Fruit fly (Drosophila melanogaster) whole organism, embryonic: Measurements from ENCODE around the gene CG13049.
A peak's percentile ranks its signal among the peaks of the same experiment; 100 is the strongest.

ENCODE experiments used
- CG10267 ChIP-seq: fragments of 200-800 bp; sonication (Bioruptor generic); optimal IDR thresholded peaks from 2 replicates; lab custom pipeline; 2018; ENCODE audit warnings: missing biosample characterization, mild to moderate bottlenecking, missing genetic modification characterization, moderate library complexity
- CG12219 ChIP-seq: fragments of 200-800 bp; sonication (Bioruptor generic); optimal IDR thresholded peaks from 3 replicates; lab custom pipeline; 2018; ENCODE audit warnings: missing biosample characterization, mild to moderate bottlenecking, missing genetic modification characterization
- CG13424 ChIP-seq: fragments of 200-800 bp; sonication (Bioruptor generic); optimal IDR thresholded peaks from 2 replicates; lab custom pipeline; 2019; ENCODE audit warnings: missing biosample characterization, mild to moderate bottlenecking, missing genetic modification characterization, moderate library complexity
- CG14860 ChIP-seq: fragments of 200-800 bp; sonication (Bioruptor generic); IDR thresholded peaks from 3 replicates; pipeline ENCODE4 v1.3.6; 2022; ENCODE audit warnings: missing biosample characterization, missing genetic modification characterization; ENCODE audit not compliant: partially characterized antibody
- CG1602 ChIP-seq: fragments of 200-800 bp; sonication (Bioruptor generic); optimal IDR thresholded peaks from 3 replicates; lab custom pipeline; 2016; ENCODE audit warnings: missing biosample characterization, missing genetic modification characterization
- CG1603 ChIP-seq: fragments of 200-800 bp; sonication (Bioruptor generic); optimal IDR thresholded peaks from 2 replicates; lab custom pipeline; 2019; ENCODE audit warnings: missing biosample characterization, mild to moderate bottlenecking, missing genetic modification characterization, moderate library complexity
- CG16815 ChIP-seq: fragments of 200-800 bp; sonication (Bioruptor generic); optimal IDR thresholded peaks from 3 replicates; lab custom pipeline; 2017; ENCODE audit warnings: missing biosample characterization, mild to moderate bottlenecking, missing genetic modification characterization
- CG17359 ChIP-seq: fragments of 200-800 bp; sonication (Bioruptor generic); optimal IDR thresholded peaks from 3 replicates; lab custom pipeline; 2018; ENCODE audit warnings: missing biosample characterization, mild to moderate bottlenecking, missing genetic modification characterization, moderate library complexity
- CG17802 ChIP-seq: fragments of 200-800 bp; sonication (Bioruptor generic); optimal IDR thresholded peaks from 2 replicates; lab custom pipeline; 2018; ENCODE audit warnings: missing biosample characterization, mild to moderate bottlenecking, missing genetic modification characterization, moderate library complexity
- CG17829 ChIP-seq: fragments of 200-800 bp; optimal IDR thresholded peaks from 2 replicates; lab custom pipeline; 2019; ENCODE audit warnings: missing biosample characterization, mild to moderate bottlenecking, missing genetic modification characterization, moderate library complexity
- CG30403 ChIP-seq: fragments of 200-800 bp; sonication (Bioruptor generic); optimal IDR thresholded peaks from 3 replicates; lab custom pipeline; 2016; ENCODE audit warnings: missing biosample characterization, missing genetic modification characterization
- CG31365 ChIP-seq: fragments of 200-800 bp; sonication (Bioruptor generic); optimal IDR thresholded peaks from 2 replicates; lab custom pipeline; 2018; ENCODE audit warnings: missing biosample characterization, mild to moderate bottlenecking, missing genetic modification characterization
- CG33213 ChIP-seq: fragments of 200-800 bp; sonication (Bioruptor generic); optimal IDR thresholded peaks from 3 replicates; lab custom pipeline; 2016; ENCODE audit warnings: missing biosample characterization, missing genetic modification characterization
- CG4617 ChIP-seq: fragments of 200-800 bp; sonication (Bioruptor generic); optimal IDR thresholded peaks from 3 replicates; lab custom pipeline; 2016; ENCODE audit warnings: missing biosample characterization, missing genetic modification characterization, borderline replicate concordance
- CG4730 ChIP-seq: fragments of 200-800 bp; sonication (Bioruptor generic); IDR thresholded peaks from 2 replicates; pipeline ENCODE4 v1.3.6; 2022; ENCODE audit warnings: missing biosample characterization, missing genetic modification characterization
- CG6791 ChIP-seq: fragments of 200-800 bp; sonication (Bioruptor generic); IDR thresholded peaks from 3 replicates; pipeline ENCODE4 v1.3.6; 2022; ENCODE audit warnings: missing biosample characterization, missing genetic modification characterization; ENCODE audit not compliant: partially characterized antibody
- CG7271 ChIP-seq: fragments of 200-800 bp; sonication (Bioruptor generic); optimal IDR thresholded peaks from 2 replicates; lab custom pipeline; 2018; ENCODE audit warnings: missing biosample characterization, mild to moderate bottlenecking, missing genetic modification characterization, moderate library complexity
- CG8478 ChIP-seq: fragments of >200 bp; optimal IDR thresholded peaks from 2 replicates; lab custom pipeline; 2018
- CG8765 ChIP-seq: fragments of 200-800 bp; sonication (Bioruptor generic); IDR thresholded peaks from 2 replicates; pipeline ENCODE4 v1.3.6; 2022; ENCODE audit warnings: missing biosample characterization, missing genetic modification characterization
- CG9727 ChIP-seq: fragments of 200-800 bp; sonication (Bioruptor generic); optimal IDR thresholded peaks from 3 replicates; lab custom pipeline; 2017; ENCODE audit warnings: missing biosample characterization, mild to moderate bottlenecking, missing genetic modification characterization
- CG9876 ChIP-seq: fragments of 200-800 bp; sonication (Bioruptor generic); optimal IDR thresholded peaks from 2 replicates; lab custom pipeline; 2016; ENCODE audit warnings: missing biosample characterization, missing genetic modification characterization
- Dip2 ChIP-seq: fragments of 200-800 bp; sonication (Bioruptor generic); IDR thresholded peaks from 2 replicates; pipeline ENCODE4 v1.3.6; 2022; ENCODE audit warnings: missing biosample characterization, missing genetic modification characterization
- Dp ChIP-seq: fragments of 200-800 bp; sonication (Bioruptor generic); optimal IDR thresholded peaks from 2 replicates; lab custom pipeline; 2018; ENCODE audit warnings: missing biosample characterization, mild to moderate bottlenecking, missing genetic modification characterization, moderate library complexity
- H2.0 ChIP-seq: fragments of 200-800 bp; sonication (Bioruptor generic); IDR thresholded peaks from 2 replicates; pipeline ENCODE4 v1.3.6; 2022; ENCODE audit warnings: missing biosample characterization, missing genetic modification characterization
- HLH3B ChIP-seq: fragments of 200-800 bp; sonication (Bioruptor generic); IDR thresholded peaks from 2 replicates; pipeline ENCODE4 v1.3.6; 2022; ENCODE audit warnings: missing biosample characterization, missing genetic modification characterization
- HLH54F ChIP-seq: fragments of 200-800 bp; sonication (Bioruptor generic); optimal IDR thresholded peaks from 3 replicates; lab custom pipeline; 2016; ENCODE audit warnings: missing biosample characterization, missing genetic modification characterization
- HmgD ChIP-seq: fragments of 200-800 bp; sonication (Bioruptor generic); optimal IDR thresholded peaks from 3 replicates; lab custom pipeline; 2016; ENCODE audit warnings: missing biosample characterization, missing genetic modification characterization
- Lhr ChIP-seq: fragments of 200-800 bp; sonication (Bioruptor generic); optimal IDR thresholded peaks from 3 replicates; lab custom pipeline; 2017; ENCODE audit warnings: mild to moderate bottlenecking, missing biosample characterization, missing genetic modification reagents, missing genetic modification characterization
- Meics ChIP-seq: fragments of 200-800 bp; sonication (Bioruptor generic); optimal IDR thresholded peaks from 2 replicates; lab custom pipeline; 2017; ENCODE audit warnings: missing biosample characterization, mild to moderate bottlenecking, missing genetic modification characterization
- Mes4 ChIP-seq: fragments of 200-800 bp; sonication (Bioruptor generic); optimal IDR thresholded peaks from 2 replicates; lab custom pipeline; 2016; ENCODE audit warnings: missing biosample characterization, missing genetic modification characterization
- Mrtf ChIP-seq: fragments of 200-800 bp; sonication (Bioruptor generic); IDR thresholded peaks from 3 replicates; pipeline ENCODE4 v1.3.6; 2022; ENCODE audit warnings: missing biosample characterization, missing genetic modification characterization
- NC2α ChIP-seq: fragments of 200-800 bp; sonication (Bioruptor generic); optimal IDR thresholded peaks from 2 replicates; lab custom pipeline; 2016; ENCODE audit warnings: missing biosample characterization, missing genetic modification characterization
- NfI ChIP-seq: fragments of 200-800 bp; sonication (Bioruptor generic); optimal IDR thresholded peaks from 3 replicates; lab custom pipeline; 2018; ENCODE audit warnings: missing biosample characterization, mild to moderate bottlenecking, missing genetic modification characterization, moderate library complexity
- Ssrp ChIP-seq: fragments of 200-800 bp; sonication (Bioruptor generic); optimal IDR thresholded peaks from 2 replicates; lab custom pipeline; 2018; ENCODE audit warnings: missing biosample characterization, mild to moderate bottlenecking, missing genetic modification characterization, moderate library complexity
- ap ChIP-seq: fragments of 200-800 bp; sonication (Bioruptor generic); IDR thresholded peaks from 2 replicates; pipeline ENCODE4 v1.3.6; 2022; ENCODE audit warnings: missing biosample characterization, missing genetic modification characterization
- bowl ChIP-seq: fragments of 200-800 bp; sonication (Bioruptor generic); IDR thresholded peaks from 2 replicates; pipeline ENCODE4 v1.3.6; 2022; ENCODE audit warnings: missing biosample characterization, missing genetic modification characterization
- caup ChIP-seq: fragments of 200-800 bp; sonication (Bioruptor generic); optimal IDR thresholded peaks from 3 replicates; lab custom pipeline; 2017; ENCODE audit warnings: missing biosample characterization, mild to moderate bottlenecking, missing genetic modification characterization, moderate library complexity; ENCODE audit not compliant: severe bottlenecking
- chn ChIP-seq: fragments of 200-800 bp; sonication (Bioruptor generic); optimal IDR thresholded peaks from 2 replicates; lab custom pipeline; 2016; ENCODE audit warnings: missing biosample characterization, missing genetic modification characterization
- danr ChIP-seq: fragments of 200-800 bp; sonication (Bioruptor generic); IDR thresholded peaks from 2 replicates; pipeline ENCODE4 v1.3.6; 2022; ENCODE audit warnings: missing biosample characterization, missing genetic modification characterization
- en ChIP-seq: fragments of 200-800 bp; sonication (Bioruptor generic); optimal IDR thresholded peaks from 2 replicates; lab custom pipeline; 2016; ENCODE audit warnings: missing biosample characterization, missing genetic modification characterization
- gem ChIP-seq: fragments of 200-800 bp; sonication (Bioruptor generic); optimal IDR thresholded peaks from 2 replicates; lab custom pipeline; 2019; ENCODE audit warnings: missing biosample characterization, mild to moderate bottlenecking, missing genetic modification characterization, moderate library complexity
- ham ChIP-seq: fragments of 200-800 bp; sonication (Bioruptor generic); IDR thresholded peaks from 2 replicates; pipeline ENCODE4 v1.3.6; 2022; ENCODE audit warnings: missing biosample characterization, missing genetic modification characterization
- hkb ChIP-seq, 2 experiments: fragments of 200-800 bp in 1 of 2; fragments of >200 bp in 1 of 2; sonication (Bioruptor generic) in 1 of 2; IDR thresholded peaks in 1 of 2; optimal IDR thresholded peaks in 1 of 2; 2 replicates each; pipeline versions ENCODE4 v1.3.6 to Lab custom; 2017 to 2022; ENCODE audit warnings: missing biosample characterization in 1 of 2, missing genetic modification characterization in 1 of 2
- maf-S ChIP-seq: fragments of 200-800 bp; sonication (Bioruptor generic); optimal IDR thresholded peaks from 2 replicates; lab custom pipeline; 2016; ENCODE audit warnings: missing biosample characterization, missing genetic modification characterization
- nau ChIP-seq: fragments of 200-800 bp; sonication (Bioruptor generic); optimal IDR thresholded peaks from 3 replicates; lab custom pipeline; 2017; ENCODE audit warnings: missing biosample characterization, mild to moderate bottlenecking, missing genetic modification characterization, missing genetic modification reagents
- nerfin-2 ChIP-seq: fragments of 200-800 bp; sonication (Bioruptor generic); IDR thresholded peaks from 2 replicates; pipeline ENCODE4 v1.3.6; 2022; ENCODE audit warnings: missing biosample characterization, missing genetic modification characterization; ENCODE audit not compliant: partially characterized antibody
- pita ChIP-seq: fragments of 200-800 bp; sonication (Bioruptor generic); optimal IDR thresholded peaks from 2 replicates; lab custom pipeline; 2017; ENCODE audit warnings: missing biosample characterization, mild to moderate bottlenecking, missing genetic modification characterization
- sisA ChIP-seq: fragments of 200-800 bp; sonication (Bioruptor generic); IDR thresholded peaks from 2 replicates; pipeline ENCODE4 v1.3.6; 2022; ENCODE audit warnings: missing biosample characterization, missing genetic modification characterization
- stwl ChIP-seq: fragments of 200-800 bp; sonication (Bioruptor generic); optimal IDR thresholded peaks from 3 replicates; lab custom pipeline; 2018; ENCODE audit warnings: missing biosample characterization, mild to moderate bottlenecking, missing genetic modification characterization, moderate library complexity
- twi ChIP-seq: fragments of 200-800 bp; optimal IDR thresholded peaks from 2 replicates; lab custom pipeline; 2019; ENCODE audit warnings: missing biosample characterization, mild to moderate bottlenecking, missing genetic modification characterization, moderate library complexity
- tx ChIP-seq: fragments of 200-800 bp; sonication (Bioruptor generic); optimal IDR thresholded peaks from 2 replicates; lab custom pipeline; 2016; ENCODE audit warnings: missing biosample characterization, missing genetic modification characterization

CG13049 gene

DNA sequence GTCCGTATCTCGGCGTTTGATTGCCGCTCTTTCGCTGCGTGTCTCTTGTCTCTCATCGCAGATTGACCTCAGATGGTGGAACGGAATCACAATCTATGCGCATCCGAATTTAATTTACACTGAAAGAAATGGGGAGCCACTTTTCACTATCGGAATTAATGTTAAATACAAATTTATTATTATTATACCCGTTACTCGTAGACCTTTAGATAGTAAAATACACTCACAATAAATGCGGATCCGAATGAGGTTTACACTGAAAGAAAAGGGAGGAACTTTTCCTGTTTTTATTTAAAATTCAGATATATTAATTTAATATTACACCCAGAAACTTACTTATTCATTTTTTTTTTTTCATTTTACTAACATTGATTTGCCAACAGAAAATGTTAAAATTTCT, 7.3 kb upstream of the CG13049 start (continued):
- TF ChIP-seq CG30403 (GFP tag; lab: Kevin White, UChicago), result peak; percentile 48
- TF ChIP-seq CG17359 (tag; lab: Kevin White, UChicago), result no peak
- no peak for TF ChIP-seq CG8765 (GFP tag; lab: Robert Waterston, UW)
- no peak for TF ChIP-seq ham (GFP tag; lab: Robert Waterston, UW)
- TF ChIP-seq CG9876 (GFP tag; lab: Kevin White, UChicago), result no peak
- peak; percentile 65 for TF ChIP-seq ap (GFP tag; lab: Robert Waterston, UW)
- no peak for TF ChIP-seq Lhr (GFP tag; lab: Kevin White, UChicago)
- no peak for TF ChIP-seq Ssrp (tag; lab: Kevin White, UChicago)
- no peak for TF ChIP-seq HLH54F (GFP tag; lab: Kevin White, UChicago)
- no peak for TF ChIP-seq CG10267 (tag; lab: Kevin White, UChicago)
- no peak for TF ChIP-seq stwl
- no peak for TF ChIP-seq twi (tag; lab: Kevin White, UChicago)
- TF ChIP-seq Dip2 (GFP tag; lab: Robert Waterston, UW), result no peak
- no peak for TF ChIP-seq CG12219 (GFP tag; lab: Kevin White, UChicago)
- no peak for TF ChIP-seq nau (GFP tag; lab: Kevin White, UChicago)
- TF ChIP-seq CG33213 (GFP tag; lab: Kevin White, UChicago), result no peak
- no peak for TF ChIP-seq nerfin-2 (GFP tag; lab: Robert Waterston, UW)
- no peak for TF ChIP-seq maf-S (GFP tag; lab: Kevin White, UChicago)
- TF ChIP-seq CG31365 (tag; lab: Kevin White, UChicago), result no peak
- no peak for TF ChIP-seq CG6791 (GFP tag; lab: Robert Waterston, UW)
- TF ChIP-seq CG4617 (GFP tag; lab: Kevin White, UChicago), result no peak
- TF ChIP-seq HLH3B, result no peak
- TF ChIP-seq HmgD (GFP tag; lab: Kevin White, UChicago), result no peak
- peak; percentile 65 for TF ChIP-seq gem (tag; lab: Kevin White, UChicago)
- no peak for TF ChIP-seq tx (GFP tag; lab: Kevin White, UChicago)
- TF ChIP-seq CG1603, result no peak
- no peak for TF ChIP-seq CG17802 (tag; lab: Kevin White, UChicago)
- no peak for TF ChIP-seq danr (GFP tag; lab: Robert Waterston, UW)
- TF ChIP-seq CG13424 (tag; lab: Kevin White, UChicago), result peak; percentile 41
- no peak for TF ChIP-seq bowl
- TF ChIP-seq CG1602 (GFP tag; lab: Kevin White, UChicago), result no peak
- TF ChIP-seq NC2α (GFP tag; lab: Kevin White, UChicago), result no peak
- peak; percentile 50; the same call in 1 of the 2 replicates for TF ChIP-seq CG4730 (GFP tag; lab: Robert Waterston, UW)
- TF ChIP-seq CG8478 (lab: Kevin White, UChicago), result no peak
- TF ChIP-seq CG9727 (GFP tag; lab: Kevin White, UChicago), result no peak
- no peak for TF ChIP-seq CG17829 (tag; lab: Kevin White, UChicago)
- TF ChIP-seq Dp, result no peak
- TF ChIP-seq chn (GFP tag; lab: Kevin White, UChicago), result no peak
- TF ChIP-seq en (GFP tag; lab: Kevin White, UChicago), result no peak
- no peak for TF ChIP-seq CG7271 (tag; lab: Kevin White, UChicago)
- no peak for TF ChIP-seq NfI (GFP tag; lab: Kevin White, UChicago)
- TF ChIP-seq sisA (GFP tag; lab: Robert Waterston, UW), result peak; percentile 15; the same call in 1 of the 2 replicates
- TF ChIP-seq CG14860 (GFP tag; lab: Robert Waterston, UW), result no peak
- peak; percentile 39 for TF ChIP-seq Meics
- no peak for TF ChIP-seq Mes4 (GFP tag; lab: Kevin White, UChicago)
- no peak for TF ChIP-seq pita (GFP tag; lab: Kevin White, UChicago)
- no peak for TF ChIP-seq hkb (optimal IDR thresholded peaks at IDR 0.05; lab: Kevin White, UChicago)
- TF ChIP-seq hkb (GFP tag; IDR thresholded peaks at IDR 0.05; lab: Robert Waterston, UW), result peak; percentile 66
- TF ChIP-seq H2.0, result no peak
- TF ChIP-seq caup (GFP tag; lab: Kevin White, UChicago), result no peak
- TF ChIP-seq Mrtf (GFP tag; lab: Robert Waterston, UW), result no peak
- TF ChIP-seq CG16815 (GFP tag; lab: Kevin White, UChicago), result no peak
